Worm (Caenorhabditis elegans) whole organism, L1 larva: ENCODE results near the gene tni-3.

Experiments
- C04F5.9 ChIP-seq: sonication (generic microtip); optimal IDR thresholded peaks from 2 replicates; lab custom pipeline; 2016; ENCODE audit warnings: missing genetic modification characterization, missing compliant biosample characterization
- Y116A8C.19 ChIP-seq: sonication (generic microtip); optimal IDR thresholded peaks from 2 replicates; lab custom pipeline; 2016; ENCODE audit warnings: missing compliant biosample characterization, missing genetic modification characterization, borderline replicate concordance
- aly-2 ChIP-seq: fragments of 150-350 bp; optimal IDR thresholded peaks from 2 replicates; lab custom pipeline; 2014; ENCODE audit warnings: missing biosample characterization, missing genetic modification characterization
- ama-1 ChIP-seq: fragments of 150-350 bp; optimal IDR thresholded peaks from 2 replicates; lab custom pipeline; 2014
- blmp-1 ChIP-seq: fragments of 150-350 bp; optimal IDR thresholded peaks from 2 replicates; lab custom pipeline; 2014; ENCODE audit warnings: missing biosample characterization, missing genetic modification characterization
- ceh-63 ChIP-seq: fragments of 200-800 bp; sonication (Bioruptor generic); optimal IDR thresholded peaks from 2 replicates; lab custom pipeline; 2018; ENCODE audit warnings: mild to moderate bottlenecking, missing genetic modification characterization, missing compliant biosample characterization
- ceh-90 ChIP-seq: sonication (generic microtip); optimal IDR thresholded peaks from 2 replicates; lab custom pipeline; 2016; ENCODE audit warnings: missing genetic modification characterization, missing compliant biosample characterization
- dpl-1 ChIP-seq, 3 experiments: fragments of 150-350 bp in 2 of 3; sonication (generic microtip) in 1 of 3; optimal IDR thresholded peaks; 2 replicates each; lab custom pipeline; 2014 to 2017; ENCODE audit warnings: missing biosample characterization in 3 of 3, missing genetic modification characterization in 3 of 3, missing genetic modification reagents in 3 of 3
- efl-1 ChIP-seq, 4 experiments: fragments of 150-350 bp; optimal IDR thresholded peaks in 3 of 4; peaks in 1 of 4; 1 replicate in 1 of 4; 2 replicates in 3 of 4; lab custom pipeline; 2014; ENCODE audit warnings: missing biosample characterization in 2 of 4, missing genetic modification characterization in 2 of 4, missing genetic modification reagents in 2 of 4
- efl-3 ChIP-seq: fragments of 200-800 bp; sonication (Bioruptor generic); optimal IDR thresholded peaks from 2 replicates; lab custom pipeline; 2018; ENCODE audit warnings: mild to moderate bottlenecking, missing genetic modification characterization, missing compliant biosample characterization
- elt-2 ChIP-seq: sonication (generic microtip); optimal IDR thresholded peaks from 2 replicates; lab custom pipeline; 2016; ENCODE audit warnings: missing genetic modification characterization, mild to moderate bottlenecking, inconsistent platforms, missing compliant biosample characterization, missing genetic modification reagents
- elt-3 ChIP-seq, 6 experiments: fragments of 150-350 bp in 1 of 6; sonication (generic microtip); optimal IDR thresholded peaks; 2 replicates each; lab custom pipeline; 2017 to 2018; ENCODE audit warnings: missing biosample characterization in 6 of 6, missing genetic modification characterization in 6 of 6, inconsistent platforms in 1 of 6
- ets-5 ChIP-seq: fragments of 200-800 bp; sonication (Bioruptor generic); IDR thresholded peaks from 2 replicates; pipeline ENCODE4 v1.3.6; 2022; ENCODE audit warnings: missing genetic modification characterization, missing compliant biosample characterization
- fkh-8 ChIP-seq: sonication (generic microtip); optimal IDR thresholded peaks from 2 replicates; lab custom pipeline; 2016; ENCODE audit warnings: mild to moderate bottlenecking, missing genetic modification characterization, missing compliant biosample characterization
- grh-1 ChIP-seq: fragments of 200-800 bp; sonication (Bioruptor generic); IDR thresholded peaks from 2 replicates; pipeline ENCODE4 v1.3.6; 2022; ENCODE audit warnings: missing genetic modification reagents, missing genetic modification characterization, missing compliant biosample characterization
- hlh-4 ChIP-seq: sonication (generic microtip); optimal IDR thresholded peaks from 2 replicates; lab custom pipeline; 2016; ENCODE audit warnings: mild to moderate bottlenecking, missing genetic modification characterization, missing compliant biosample characterization
- jun-1 ChIP-seq: fragments of 150-350 bp; optimal IDR thresholded peaks from 2 replicates; lab custom pipeline; 2014; ENCODE audit warnings: missing biosample characterization, missing genetic modification reagents, missing genetic modification characterization
- lin-35 ChIP-seq, 2 experiments: fragments of 150-350 bp; optimal IDR thresholded peaks; 2 replicates each; lab custom pipeline; 2014; ENCODE audit warnings: missing biosample characterization in 2 of 2, missing genetic modification characterization in 2 of 2, missing genetic modification reagents in 2 of 2
- lir-3 ChIP-seq: sonication (generic microtip); optimal IDR thresholded peaks from 2 replicates; lab custom pipeline; 2016; ENCODE audit warnings: mild to moderate bottlenecking, missing genetic modification characterization, moderate library complexity, missing compliant biosample characterization; ENCODE audit not compliant: poor library complexity
- mab-9 ChIP-seq: fragments of 200-800 bp; sonication (Bioruptor generic); IDR thresholded peaks from 2 replicates; pipeline ENCODE4 v1.3.6; 2022; ENCODE audit warnings: missing genetic modification reagents, missing genetic modification characterization, missing compliant biosample characterization
- mef-2 ChIP-seq: fragments of 150-350 bp; optimal IDR thresholded peaks from 2 replicates; lab custom pipeline; 2014; ENCODE audit warnings: missing biosample characterization, missing genetic modification characterization
- mep-1 ChIP-seq: fragments of 150-350 bp; optimal IDR thresholded peaks from 2 replicates; lab custom pipeline; 2014; ENCODE audit warnings: missing biosample characterization, missing genetic modification characterization
- nhr-12 ChIP-seq: sonication (generic microtip); optimal IDR thresholded peaks from 2 replicates; lab custom pipeline; 2017; ENCODE audit warnings: missing biosample characterization, missing genetic modification characterization
- nhr-19 ChIP-seq: fragments of 200-800 bp; sonication (Bioruptor generic); conservative IDR thresholded peaks from 2 replicates; pipeline ENCODE4 v1.3.6; 2022; ENCODE audit warnings: missing genetic modification characterization, missing compliant biosample characterization
- nhr-20 ChIP-seq: sonication (generic microtip); optimal IDR thresholded peaks from 2 replicates; lab custom pipeline; 2016; ENCODE audit warnings: mild to moderate bottlenecking, missing genetic modification characterization, missing compliant biosample characterization
- nhr-237 ChIP-seq: fragments of 150-350 bp; optimal IDR thresholded peaks from 2 replicates; lab custom pipeline; 2014; ENCODE audit warnings: missing biosample characterization, missing genetic modification characterization
- nhr-71 ChIP-seq: sonication (generic microtip); optimal IDR thresholded peaks from 2 replicates; lab custom pipeline; 2016; ENCODE audit warnings: mild to moderate bottlenecking, missing genetic modification characterization, moderate library complexity, missing compliant biosample characterization
- nhr-76 ChIP-seq: sonication (generic microtip); optimal IDR thresholded peaks from 2 replicates; lab custom pipeline; 2017; ENCODE audit warnings: missing biosample characterization, missing genetic modification characterization
- nhr-85 ChIP-seq: sonication (generic microtip); peaks from one replicate; lab custom pipeline; 2016; ENCODE audit warnings: missing genetic modification characterization, inconsistent platforms, missing compliant biosample characterization
- pax-3 ChIP-seq: fragments of 200-800 bp; sonication (Bioruptor generic); optimal IDR thresholded peaks from 2 replicates; lab custom pipeline; 2018; ENCODE audit warnings: mild to moderate bottlenecking, missing genetic modification characterization, moderate library complexity, missing compliant biosample characterization
- snu-23 ChIP-seq: sonication (generic microtip); optimal IDR thresholded peaks from 2 replicates; lab custom pipeline; 2016; ENCODE audit warnings: missing genetic modification characterization, missing compliant biosample characterization
- sox-4 ChIP-seq: sonication (generic microtip); optimal IDR thresholded peaks from 2 replicates; lab custom pipeline; 2016; ENCODE audit warnings: missing genetic modification characterization, missing compliant biosample characterization
- sptf-1 ChIP-seq: fragments of 150-350 bp; optimal IDR thresholded peaks from 2 replicates; lab custom pipeline; 2014; ENCODE audit warnings: missing biosample characterization, missing genetic modification characterization
- sup-37 ChIP-seq: fragments of 200-800 bp; sonication (Bioruptor generic); optimal IDR thresholded peaks from 2 replicates; lab custom pipeline; 2018; ENCODE audit warnings: mild to moderate bottlenecking, missing genetic modification characterization, missing compliant biosample characterization
- tbx-2 ChIP-seq: sonication (generic microtip); optimal IDR thresholded peaks from 2 replicates; lab custom pipeline; 2016; ENCODE audit warnings: missing genetic modification characterization, missing compliant biosample characterization
- unc-130 ChIP-seq: fragments of 150-350 bp; optimal IDR thresholded peaks from 2 replicates; lab custom pipeline; 2017; ENCODE audit warnings: missing biosample characterization, missing genetic modification characterization, inconsistent platforms
- unc-30 ChIP-seq: sonication (generic microtip); optimal IDR thresholded peaks from 2 replicates; lab custom pipeline; 2017; ENCODE audit warnings: missing biosample characterization, missing genetic modification characterization
- unc-62 ChIP-seq: fragments of 150-350 bp; optimal IDR thresholded peaks from 2 replicates; lab custom pipeline; 2014; ENCODE audit warnings: missing biosample characterization, missing genetic modification reagents, missing genetic modification characterization
- xbp-1 ChIP-seq: sonication (generic microtip); optimal IDR thresholded peaks from 2 replicates; lab custom pipeline; 2016; ENCODE audit warnings: missing genetic modification characterization, missing compliant biosample characterization
- zag-1 ChIP-seq: fragments of 150-350 bp; optimal IDR thresholded peaks from 2 replicates; lab custom pipeline; 2014; ENCODE audit warnings: missing biosample characterization, missing genetic modification characterization
- ztf-4 ChIP-seq: fragments of 150-350 bp; optimal IDR thresholded peaks from 2 replicates; lab custom pipeline; 2014; ENCODE audit warnings: missing biosample characterization, missing genetic modification characterization

tni-3 gene

ce11 chrV:16815261-16815660 is 19.7 kb downstream of the tni-3 start, which contains the start of gene T20B3.1:
Gene T20B3.1, plus strand, starts transcription at chrV:16815561.
- TF ChIP-seq efl-1 (optimal IDR thresholded peaks at IDR 0.05; lab: Kevin White, UChicago) (no peak), efl-1 (GFP tag; optimal IDR thresholded peaks at IDR 0.05 in 1 of 2; lab: Kevin White, UChicago) (peak in 1 of 2 experiments; percentile 73), hlh-4 (no peak)

ce11 chrV:16814541-16815207 is 20.3 kb downstream of the tni-3 start:
- TF ChIP-seq sup-37 (no peak), tbx-2 (tag; lab: Kevin White, UChicago) (no peak), lir-3 (tag; lab: Kevin White, UChicago) (no peak), ceh-63 (GFP tag; lab: Kevin White, UChicago) (no peak), nhr-85 (peak; percentile 86), mep-1 (tag; lab: Kevin White, UChicago) (peak; percentile 3), elt-2 (tag; lab: Kevin White, UChicago) (peak; percentile 28), blmp-1 (tag; lab: Kevin White, UChicago) (peak; percentile 25), nhr-19 (peak; percentile 8; the same call in 1 of the 2 replicates), ets-5 (GFP tag; lab: Robert Waterston, UW) (no peak), xbp-1 (no peak), ztf-4 (peak; percentile 19), ama-1 (lab: Kevin White, UChicago) (peak; percentile 3), elt-3 (tag; optimal IDR thresholded peaks at IDR 0.05; lab: Kevin White, UChicago) (peak in 3 of 6 experiments; percentile 29 to 66 (median 37)), sox-4 (tag; lab: Kevin White, UChicago) (no peak), ceh-90 (tag; lab: Kevin White, UChicago) (no peak), aly-2 (tag; lab: Kevin White, UChicago) (no peak), snu-23 (GFP tag; lab: Kevin White, UChicago) (peak; percentile 46), nhr-71 (tag; lab: Kevin White, UChicago) (peak; percentile 33), nhr-20 (tag; lab: Kevin White, UChicago) (peak; percentile 45), lin-35 (GFP tag; optimal IDR thresholded peaks at IDR 0.05; lab: Kevin White, UChicago) (peak in 1 of 2 experiments; percentile 43)
- TF ChIP-seq, all 84 proteins: peak for 12

- TF ChIP-seq Y116A8C.19 (tag; lab: Kevin White, UChicago) = no peak
- no peak for TF ChIP-seq hlh-4
- TF ChIP-seq nhr-71 (tag; lab: Kevin White, UChicago) = no peak
- TF ChIP-seq unc-30 (tag; lab: Kevin White, UChicago) = no peak
- no peak for TF ChIP-seq ceh-63 (GFP tag; lab: Kevin White, UChicago)
- no peak for TF ChIP-seq C04F5.9
- no peak for TF ChIP-seq ztf-4
- TF ChIP-seq nhr-12 (tag; lab: Kevin White, UChicago) = no peak
- TF ChIP-seq efl-3 (GFP tag; lab: Kevin White, UChicago) = no peak
- TF ChIP-seq nhr-76 = no peak
- no peak for TF ChIP-seq zag-1 (tag; lab: Kevin White, UChicago)
- TF ChIP-seq blmp-1 (tag; lab: Kevin White, UChicago) = no peak
- TF ChIP-seq nhr-237 = no peak
- TF ChIP-seq ets-5 (GFP tag; lab: Robert Waterston, UW) = no peak
- no peak for TF ChIP-seq mab-9 (GFP tag; lab: Robert Waterston, UW)
Observed at ce11 chrV:16812371-16812770, 22.6 kb downstream of the tni-3 start.

ce11 chrV:16811841-16812240 is 23.1 kb downstream of the tni-3 start:
- TF ChIP-seq ztf-4 (no peak), zag-1 (tag; lab: Kevin White, UChicago) (no peak), unc-62 (no peak), unc-130 (tag; lab: Kevin White, UChicago) (no peak), fkh-8 (tag; lab: Kevin White, UChicago) (no peak), pax-3 (no peak), mef-2 (tag; lab: Kevin White, UChicago) (no peak), grh-1 (GFP tag; lab: Robert Waterston, UW) (no peak), dpl-1 (GFP tag; optimal IDR thresholded peaks at IDR 0.05; lab: Kevin White, UChicago) (no peak), jun-1 (tag; lab: Kevin White, UChicago) (no peak), hlh-4 (no peak), efl-3 (GFP tag; lab: Kevin White, UChicago) (no peak), sptf-1 (tag; lab: Kevin White, UChicago) (no peak)
- TF ChIP-seq, all 84 proteins: peak for 0
